Worm (Caenorhabditis elegans) whole organism, L4 larva: ENCODE results near the gene Y38H8A.12.

ENCODE experiments used
- dmd-6 ChIP-seq: fragments of 200-800 bp; sonication (Bioruptor generic); IDR thresholded peaks from 2 replicates; pipeline ENCODE4 v1.3.6; 2022; ENCODE audit warnings: missing genetic modification reagents, missing genetic modification characterization, missing compliant biosample characterization
- hlh-30 ChIP-seq: sonication (generic microtip); optimal IDR thresholded peaks from 2 replicates; lab custom pipeline; 2017; ENCODE audit warnings: antibody characterized with exemption, mild to moderate bottlenecking, missing genetic modification characterization, missing compliant biosample characterization; ENCODE audit not compliant: insufficient read depth
- lin-15B ChIP-seq: fragments of 150-350 bp; sonication (generic microtip); optimal IDR thresholded peaks from 3 replicates; lab custom pipeline; 2014; ENCODE audit warnings: missing biosample characterization, missing genetic modification characterization
- lin-39 ChIP-seq: fragments of 150-350 bp; optimal IDR thresholded peaks from 2 replicates; lab custom pipeline; 2014; ENCODE audit warnings: missing biosample characterization, missing genetic modification reagents, missing genetic modification characterization
- lsy-2 ChIP-seq, 2 experiments: fragments of 150-350 bp in 1 of 2; sonication (generic microtip) in 1 of 2; optimal IDR thresholded peaks; 2 replicates each; lab custom pipeline; 2014 to 2017; ENCODE audit warnings: missing biosample characterization in 2 of 2, missing genetic modification characterization in 2 of 2
- nhr-10 ChIP-seq: fragments of 150-350 bp; optimal IDR thresholded peaks from 2 replicates; lab custom pipeline; 2014; ENCODE audit warnings: missing biosample characterization, missing genetic modification characterization
- nhr-48 ChIP-seq: sonication (generic microtip); optimal IDR thresholded peaks from 2 replicates; lab custom pipeline; 2016; ENCODE audit warnings: mild to moderate bottlenecking, missing genetic modification characterization, missing compliant biosample characterization
- skn-1 ChIP-seq: fragments of 150-350 bp; optimal IDR thresholded peaks from 2 replicates; lab custom pipeline; 2014; ENCODE audit warnings: missing biosample characterization, missing genetic modification characterization

- TF ChIP-seq dmd-6 (GFP tag; lab: Robert Waterston, UW): no peak
- TF ChIP-seq hlh-30 (tag; lab: Kevin White, UChicago): no peak
- no peak for TF ChIP-seq nhr-48
- no peak for TF ChIP-seq lin-15B (tag; lab: Kevin White, UChicago)
- TF ChIP-seq nhr-10 (tag; lab: Kevin White, UChicago): no peak
- no peak for TF ChIP-seq lin-39 (tag; lab: Kevin White, UChicago)
- no peak for TF ChIP-seq skn-1 (tag; lab: Kevin White, UChicago)
- TF ChIP-seq lsy-2 (tag; optimal IDR thresholded peaks at IDR 0.05; lab: Kevin White, UChicago): no peak
Measured at ce11 chrIV:13460876-13461275, at the start of gene Y38H8A.12.
